Worm (Caenorhabditis elegans): Measurements from ENCODE around the gene Y34B4A.7.

Y34B4A.7 gene

ce11 chrX:5199825-5200373 lies 44.2 kb upstream of the Y34B4A.7 start:
- TF ChIP-seq gmeb-1 (tag; optimal IDR thresholded peaks at IDR 0.05) (no peak), Y55F3AM.14 (GFP tag; optimal IDR thresholded peaks at IDR 0.05) (no peak), ztf-11 (tag; optimal IDR thresholded peaks at IDR 0.05) (no peak), lsy-2 (tag; optimal IDR thresholded peaks at IDR 0.05) (peak in 1 of 2 experiments; percentile 24), ztf-4 (tag; optimal IDR thresholded peaks at IDR 0.05) (no peak), nhr-129 (tag; optimal IDR thresholded peaks at IDR 0.05) (no peak), R02D3.7 (tag; optimal IDR thresholded peaks at IDR 0.05) (no peak), peb-1 (tag; optimal IDR thresholded peaks at IDR 0.05) (no peak), alr-1 (tag; optimal IDR thresholded peaks at IDR 0.05) (no peak), zag-1 (tag; optimal IDR thresholded peaks at IDR 0.05) (no peak), lin-39 (tag; optimal IDR thresholded peaks at IDR 0.05) (peak; percentile 2), sma-9 (GFP tag; optimal IDR thresholded peaks at IDR 0.05) (peak; percentile 13), sma-9 (tag; optimal IDR thresholded peaks at IDR 0.05) (no peak), ZK546.5 (tag; optimal IDR thresholded peaks at IDR 0.05) (no peak), nhr-10 (tag; optimal IDR thresholded peaks at IDR 0.05) (no peak), nhr-237 (tag; optimal IDR thresholded peaks at IDR 0.05) (no peak), sma-3 (GFP tag; optimal IDR thresholded peaks at IDR 0.05) (no peak), unc-62 (GFP tag; optimal IDR thresholded peaks at IDR 0.05) (peak; percentile 4), blmp-1 (tag; optimal IDR thresholded peaks at IDR 0.05; ENCODE audit: insufficient read depth) (no peak), nhr-11 (tag; optimal IDR thresholded peaks at IDR 0.05) (no peak), nhr-25 (tag; optimal IDR thresholded peaks at IDR 0.05) (no peak), skn-1 (tag; optimal IDR thresholded peaks at IDR 0.05) (no peak), C34F6.9 (tag; optimal IDR thresholded peaks at IDR 0.05) (no peak), F13H6.1 (tag; optimal IDR thresholded peaks at IDR 0.05) (peak; percentile 35), ceh-82 (tag; optimal IDR thresholded peaks at IDR 0.05) (no peak)

- TF ChIP-seq nhr-10 (tag; optimal IDR thresholded peaks at IDR 0.05) (no peak), lsy-2 (tag; optimal IDR thresholded peaks at IDR 0.05) (no peak), alr-1 (tag; optimal IDR thresholded peaks at IDR 0.05) (no peak), mdl-1 (tag; optimal IDR thresholded peaks at IDR 0.05) (no peak), unc-62 (GFP tag; optimal IDR thresholded peaks at IDR 0.05) (no peak), ceh-82 (tag; optimal IDR thresholded peaks at IDR 0.05) (no peak), nhr-12 (tag; optimal IDR thresholded peaks at IDR 0.05) (no peak), nhr-237 (tag; optimal IDR thresholded peaks at IDR 0.05) (no peak), dmd-4 (tag; optimal IDR thresholded peaks at IDR 0.05) (no peak), zag-1 (tag; optimal IDR thresholded peaks at IDR 0.05) (no peak), ztf-11 (tag; optimal IDR thresholded peaks at IDR 0.05) (no peak), ztf-4 (tag; optimal IDR thresholded peaks at IDR 0.05) (no peak), elt-3 (tag; optimal IDR thresholded peaks at IDR 0.05) (no peak), nhr-6 (tag; optimal IDR thresholded peaks at IDR 0.05) (no peak), elt-1 (tag; optimal IDR thresholded peaks at IDR 0.05) (no peak), ceh-16 (tag; optimal IDR thresholded peaks at IDR 0.05) (no peak)
Observed at ce11 chrX:5201860-5202259, 42.3 kb upstream of the Y34B4A.7 start.

- TF ChIP-seq alr-1 (tag; optimal IDR thresholded peaks at IDR 0.05) (no peak), fos-1 (tag; optimal IDR thresholded peaks at IDR 0.05) (peak; percentile 43)
Observed at ce11 chrX:5202399-5202798, 41.7 kb upstream of the Y34B4A.7 start.

- TF ChIP-seq snpc-4 (tag; optimal IDR thresholded peaks at IDR 0.05) (no peak), lin-13 (GFP tag; optimal IDR thresholded peaks at IDR 0.05) (no peak), unc-39 (tag; optimal IDR thresholded peaks at IDR 0.05) (no peak), mab-5 (tag; optimal IDR thresholded peaks at IDR 0.05) (no peak), nhr-11 (tag; optimal IDR thresholded peaks at IDR 0.05) (no peak), unc-62 (GFP tag; optimal IDR thresholded peaks at IDR 0.05) (no peak), egl-27 (tag; optimal IDR thresholded peaks at IDR 0.05) (no peak), ZK546.5 (tag; optimal IDR thresholded peaks at IDR 0.05) (no peak), crh-2 (tag; optimal IDR thresholded peaks at IDR 0.05) (no peak), skn-1 (tag; optimal IDR thresholded peaks at IDR 0.05) (no peak), nhr-21 (tag; optimal IDR thresholded peaks at IDR 0.05) (no peak), ztf-1 (GFP tag; conservative IDR thresholded peaks at IDR 0.05) (no peak), nhr-6 (tag; optimal IDR thresholded peaks at IDR 0.05) (no peak), lin-39 (tag; optimal IDR thresholded peaks at IDR 0.05) (no peak), mdl-1 (tag; optimal IDR thresholded peaks at IDR 0.05) (no peak), lin-11 (tag; optimal IDR thresholded peaks at IDR 0.05) (no peak)
Observed at ce11 chrX:5202923-5203322, 41.2 kb upstream of the Y34B4A.7 start.
